Fruit fly (Drosophila melanogaster): Measurements from ENCODE around the gene CG42704.

- TF ChIP-seq CTCF (optimal IDR thresholded peaks at IDR 0.05) (no peak), CG8478 (optimal IDR thresholded peaks at IDR 0.05) (no peak)
Observed at dm6 chrX:7403074-7403473, 9.4 kb upstream of the CG42704 start, which contains the start of gene CG15035.
